Worm (Caenorhabditis elegans): Measurements from ENCODE around the gene slc-36.5.

DNA sequence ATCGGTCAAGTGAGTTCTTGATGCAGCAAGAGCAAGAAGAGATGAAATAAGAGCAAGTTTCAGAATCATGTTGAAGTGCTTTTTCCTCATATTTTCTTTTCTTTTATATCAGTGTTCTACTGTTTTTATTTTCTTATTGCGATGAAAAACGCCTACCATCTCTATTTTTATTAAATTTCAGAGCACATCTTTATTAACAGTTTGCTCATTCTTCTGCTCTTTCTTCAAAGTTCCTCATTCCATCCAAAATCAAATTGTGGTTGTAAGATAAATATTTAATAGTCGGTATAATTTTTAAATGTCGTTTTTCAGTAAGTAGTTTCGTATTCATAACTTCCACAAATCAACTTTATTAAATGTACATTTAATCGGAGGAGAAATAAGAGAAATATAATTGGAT, 4.4 kb downstream of the slc-36.5 start, which contains the start of gene C44B7.5:
- TF ChIP-seq ZK546.5 (tag; optimal IDR thresholded peaks at IDR 0.05), result no peak
- no peak for TF ChIP-seq ama-1 (optimal IDR thresholded peaks at IDR 0.05)
- no peak for TF ChIP-seq ztf-4 (tag; optimal IDR thresholded peaks at IDR 0.05)
- TF ChIP-seq ceh-9 (tag; optimal IDR thresholded peaks at IDR 0.05), result no peak
- TF ChIP-seq nhr-77 (tag; optimal IDR thresholded peaks at IDR 0.05), result no peak
- no peak for TF ChIP-seq lin-15B (tag; optimal IDR thresholded peaks at IDR 0.05)
- TF ChIP-seq nhr-12 (tag; optimal IDR thresholded peaks at IDR 0.05), result no peak
- no peak for TF ChIP-seq nhr-76 (tag; optimal IDR thresholded peaks at IDR 0.05)
- no peak for TF ChIP-seq mdl-1 (tag; optimal IDR thresholded peaks at IDR 0.05)
- no peak for TF ChIP-seq elt-1 (tag; optimal IDR thresholded peaks at IDR 0.05)
- no peak for TF ChIP-seq pqm-1 (tag; optimal IDR thresholded peaks at IDR 0.05)
- no peak for TF ChIP-seq aly-2 (tag; optimal IDR thresholded peaks at IDR 0.05)
- no peak for TF ChIP-seq unc-62 (GFP tag; optimal IDR thresholded peaks at IDR 0.05)
- TF ChIP-seq lin-39 (tag; optimal IDR thresholded peaks at IDR 0.05), result no peak

Measured in whole organism, L3 larva.